Fruit fly (Drosophila melanogaster) whole organism, embryonic: ENCODE data around the gene term.
A peak's percentile ranks its signal among the peaks of the same experiment; 100 is the strongest.

Source experiments
- ATbp ChIP-seq: fragments of 200-800 bp; sonication (Bioruptor generic); optimal IDR thresholded peaks from 2 replicates; lab custom pipeline; 2017; ENCODE audit warnings: missing biosample characterization, mild to moderate bottlenecking, missing genetic modification characterization, missing genetic modification reagents
- CG10565 ChIP-seq: fragments of 200-800 bp; sonication (Bioruptor generic); optimal IDR thresholded peaks from 3 replicates; lab custom pipeline; 2016; ENCODE audit warnings: missing biosample characterization, mild to moderate bottlenecking, missing genetic modification characterization
- CG10654 ChIP-seq: fragments of 200-800 bp; sonication (Bioruptor generic); optimal IDR thresholded peaks from 2 replicates; lab custom pipeline; 2016; ENCODE audit warnings: missing biosample characterization, missing genetic modification characterization
- CG11504 ChIP-seq: fragments of 200-800 bp; sonication (Bioruptor generic); optimal IDR thresholded peaks from 3 replicates; lab custom pipeline; 2019; ENCODE audit warnings: missing biosample characterization, mild to moderate bottlenecking, missing genetic modification characterization, moderate library complexity
- CG12299 ChIP-seq: fragments of 200-800 bp; sonication (Bioruptor generic); optimal IDR thresholded peaks from 2 replicates; lab custom pipeline; 2018; ENCODE audit warnings: missing biosample characterization, mild to moderate bottlenecking, missing genetic modification characterization
- CG13424 ChIP-seq: fragments of 200-800 bp; sonication (Bioruptor generic); optimal IDR thresholded peaks from 2 replicates; lab custom pipeline; 2019; ENCODE audit warnings: missing biosample characterization, mild to moderate bottlenecking, missing genetic modification characterization, moderate library complexity
- CG15073 ChIP-seq: fragments of 200-800 bp; sonication (Bioruptor generic); optimal IDR thresholded peaks from 2 replicates; lab custom pipeline; 2016; ENCODE audit warnings: missing biosample characterization, missing genetic modification characterization
- CG16813 ChIP-seq: fragments of 200-800 bp; sonication (Bioruptor generic); IDR thresholded peaks from 3 replicates; pipeline ENCODE4 v1.3.6; 2022; ENCODE audit warnings: missing biosample characterization, missing genetic modification characterization; ENCODE audit not compliant: partially characterized antibody
- CG18011 ChIP-seq: fragments of 200-800 bp; sonication (Bioruptor generic); optimal IDR thresholded peaks from 2 replicates; lab custom pipeline; 2017; ENCODE audit warnings: missing biosample characterization, missing genetic modification characterization, mild to moderate bottlenecking, moderate library complexity, missing genotype
- CG1832 ChIP-seq: fragments of 200-800 bp; sonication (Bioruptor generic); optimal IDR thresholded peaks from 2 replicates; lab custom pipeline; 2017; ENCODE audit warnings: missing biosample characterization, mild to moderate bottlenecking, missing genetic modification characterization, inconsistent platforms
- CG2712 ChIP-seq: fragments of 200-800 bp; optimal IDR thresholded peaks from 3 replicates; lab custom pipeline; 2019; ENCODE audit warnings: missing biosample characterization, mild to moderate bottlenecking, missing genetic modification characterization, moderate library complexity
- CG31224 ChIP-seq: fragments of 200-800 bp; sonication (Bioruptor generic); IDR thresholded peaks from 2 replicates; pipeline ENCODE4 v1.3.6; 2022; ENCODE audit warnings: missing biosample characterization, missing genetic modification characterization
- CG43689 ChIP-seq: fragments of 200-800 bp; sonication (Bioruptor generic); IDR thresholded peaks from 2 replicates; pipeline ENCODE4 v1.3.6; 2022; ENCODE audit warnings: missing biosample characterization, missing genetic modification characterization
- CG6765 ChIP-seq: fragments of 200-800 bp; sonication (Bioruptor generic); optimal IDR thresholded peaks from 3 replicates; lab custom pipeline; 2017; ENCODE audit warnings: missing biosample characterization, mild to moderate bottlenecking, missing genetic modification characterization
- CG7556 ChIP-seq: fragments of 200-800 bp; sonication (Bioruptor generic); optimal IDR thresholded peaks from 2 replicates; lab custom pipeline; 2017; ENCODE audit warnings: missing biosample characterization, mild to moderate bottlenecking, missing genetic modification characterization
- CG7839 ChIP-seq: fragments of 200-800 bp; sonication (Bioruptor generic); optimal IDR thresholded peaks from 3 replicates; lab custom pipeline; 2018; ENCODE audit warnings: missing biosample characterization, mild to moderate bottlenecking, missing genetic modification characterization, moderate library complexity
- CG7987 ChIP-seq: fragments of 200-800 bp; sonication (Bioruptor generic); optimal IDR thresholded peaks from 2 replicates; lab custom pipeline; 2018; ENCODE audit warnings: missing biosample characterization, mild to moderate bottlenecking, missing genetic modification characterization, moderate library complexity
- CG9215 ChIP-seq: fragments of 200-800 bp; sonication (Bioruptor generic); IDR thresholded peaks from 2 replicates; pipeline ENCODE4 v1.3.6; 2022; ENCODE audit warnings: missing biosample characterization, missing genetic modification characterization
- D19A ChIP-seq: fragments of 200-800 bp; optimal IDR thresholded peaks from 3 replicates; lab custom pipeline; 2019; ENCODE audit warnings: missing biosample characterization, mild to moderate bottlenecking, missing genetic modification characterization, moderate library complexity
- Doc2 ChIP-seq: fragments of 200-800 bp; sonication (Bioruptor generic); IDR thresholded peaks from 2 replicates; pipeline ENCODE4 v1.3.6; 2022; ENCODE audit warnings: missing biosample characterization, missing genetic modification characterization
- GATAe ChIP-seq: fragments of 200-800 bp; sonication (Bioruptor generic); conservative IDR thresholded peaks from 2 replicates; pipeline ENCODE4 v1.3.6; 2022; ENCODE audit warnings: missing biosample characterization, missing genetic modification characterization
- Gsc ChIP-seq: fragments of 200-800 bp; sonication (Bioruptor generic); IDR thresholded peaks from 2 replicates; pipeline ENCODE4 v1.3.6; 2022; ENCODE audit warnings: missing biosample characterization, missing genetic modification characterization
- HmgZ ChIP-seq: fragments of 200-800 bp; sonication (Bioruptor generic); optimal IDR thresholded peaks from 2 replicates; lab custom pipeline; 2018; ENCODE audit warnings: missing biosample characterization, mild to moderate bottlenecking, missing genetic modification characterization
- Hr3 ChIP-seq: fragments of 200-800 bp; sonication (Bioruptor generic); optimal IDR thresholded peaks from 3 replicates; lab custom pipeline; 2016; ENCODE audit warnings: missing biosample characterization, missing genetic modification characterization
- Hsf ChIP-seq: fragments of 200-800 bp; sonication (Bioruptor generic); optimal IDR thresholded peaks from 3 replicates; lab custom pipeline; 2016; ENCODE audit warnings: missing biosample characterization, missing genetic modification characterization
- Jarid2 ChIP-seq: fragments of 200-800 bp; sonication (Bioruptor generic); optimal IDR thresholded peaks from 3 replicates; lab custom pipeline; 2017; ENCODE audit warnings: mild to moderate bottlenecking, missing biosample characterization, missing genetic modification reagents, missing genetic modification characterization
- MBD-R2 ChIP-seq: fragments of 200-800 bp; sonication (Bioruptor generic); IDR thresholded peaks from 2 replicates; pipeline ENCODE4 v1.3.6; 2022; ENCODE audit warnings: missing biosample characterization, missing genetic modification characterization
- MTF-1 ChIP-seq: fragments of 200-800 bp; sonication (Bioruptor generic); optimal IDR thresholded peaks from 2 replicates; lab custom pipeline; 2018; ENCODE audit warnings: missing biosample characterization, mild to moderate bottlenecking, missing genetic modification characterization, borderline replicate concordance
- Mes4 ChIP-seq: fragments of 200-800 bp; sonication (Bioruptor generic); optimal IDR thresholded peaks from 2 replicates; lab custom pipeline; 2016; ENCODE audit warnings: missing biosample characterization, missing genetic modification characterization
- NK7.1 ChIP-seq: fragments of 200-800 bp; sonication (Bioruptor generic); optimal IDR thresholded peaks from 3 replicates; lab custom pipeline; 2016; ENCODE audit warnings: missing biosample characterization, missing genetic modification characterization
- dmrt11E ChIP-seq: fragments of 200-800 bp; sonication (Bioruptor generic); optimal IDR thresholded peaks from 3 replicates; lab custom pipeline; 2018; ENCODE audit warnings: missing biosample characterization, mild to moderate bottlenecking, missing genetic modification characterization, moderate library complexity
- gem ChIP-seq: fragments of 200-800 bp; sonication (Bioruptor generic); optimal IDR thresholded peaks from 2 replicates; lab custom pipeline; 2019; ENCODE audit warnings: missing biosample characterization, mild to moderate bottlenecking, missing genetic modification characterization, moderate library complexity
- gfzf ChIP-seq: fragments of 200-800 bp; sonication (Bioruptor generic); optimal IDR thresholded peaks from 2 replicates; lab custom pipeline; 2016; ENCODE audit warnings: missing biosample characterization, mild to moderate bottlenecking, missing genetic modification characterization, moderate library complexity
- hkb ChIP-seq, 2 experiments: fragments of 200-800 bp in 1 of 2; fragments of >200 bp in 1 of 2; sonication (Bioruptor generic) in 1 of 2; IDR thresholded peaks in 1 of 2; optimal IDR thresholded peaks in 1 of 2; 2 replicates each; pipeline versions ENCODE4 v1.3.6 to Lab custom; 2017 to 2022; ENCODE audit warnings: missing biosample characterization in 1 of 2, missing genetic modification characterization in 1 of 2
- ind ChIP-seq: fragments of 200-800 bp; sonication (Bioruptor generic); optimal IDR thresholded peaks from 3 replicates; lab custom pipeline; 2016; ENCODE audit warnings: missing biosample characterization, missing genetic modification characterization
- jigr1 ChIP-seq: fragments of 200-800 bp; sonication (Bioruptor generic); IDR thresholded peaks from 3 replicates; pipeline ENCODE4 v1.3.6; 2022; ENCODE audit warnings: missing biosample characterization, missing genetic modification characterization
- klu ChIP-seq: fragments of 200-800 bp; sonication (Bioruptor generic); IDR thresholded peaks from 2 replicates; pipeline ENCODE4 v1.3.6; 2022; ENCODE audit warnings: missing biosample characterization, missing genetic modification characterization
- lola ChIP-seq, 3 experiments: fragments of >200 bp in 2 of 3; fragments of 200-800 bp in 1 of 3; sonication (Bioruptor generic) in 1 of 3; optimal IDR thresholded peaks; 2 replicates each; lab custom pipeline; 2017 to 2019; ENCODE audit warnings: missing biosample characterization in 3 of 3, missing genetic modification characterization in 3 of 3, mild to moderate bottlenecking in 1 of 3, moderate library complexity in 1 of 3
- maf-S ChIP-seq: fragments of 200-800 bp; sonication (Bioruptor generic); optimal IDR thresholded peaks from 2 replicates; lab custom pipeline; 2016; ENCODE audit warnings: missing biosample characterization, missing genetic modification characterization
- mld ChIP-seq: fragments of 200-800 bp; sonication (Bioruptor generic); IDR thresholded peaks from 3 replicates; pipeline ENCODE4 v1.3.6; 2022; ENCODE audit warnings: missing biosample characterization, missing genetic modification characterization; ENCODE audit not compliant: partially characterized antibody
- pb ChIP-seq: fragments of 200-800 bp; sonication (Bioruptor generic); optimal IDR thresholded peaks from 3 replicates; lab custom pipeline; 2016; ENCODE audit warnings: missing biosample characterization, missing genetic modification characterization
- pho ChIP-seq: fragments of 200-800 bp; sonication (Bioruptor generic); optimal IDR thresholded peaks from 2 replicates; lab custom pipeline; 2016; ENCODE audit warnings: missing biosample characterization, missing genetic modification characterization
- pnt ChIP-seq: fragments of 200-800 bp; sonication (Bioruptor generic); optimal IDR thresholded peaks from 3 replicates; lab custom pipeline; 2016; ENCODE audit warnings: missing biosample characterization, missing genetic modification characterization
- sim ChIP-seq: fragments of 200-800 bp; sonication (Bioruptor generic); IDR thresholded peaks from 2 replicates; pipeline ENCODE4 v1.3.6; 2022; ENCODE audit warnings: missing biosample characterization, missing genetic modification characterization
- so ChIP-seq: fragments of 200-800 bp; sonication (Bioruptor generic); IDR thresholded peaks from 3 replicates; pipeline ENCODE4 v1.3.6; 2022; ENCODE audit warnings: missing biosample characterization, missing genetic modification characterization
- tx ChIP-seq: fragments of 200-800 bp; sonication (Bioruptor generic); optimal IDR thresholded peaks from 2 replicates; lab custom pipeline; 2016; ENCODE audit warnings: missing biosample characterization, missing genetic modification characterization
- unpg ChIP-seq: fragments of 200-800 bp; sonication (Bioruptor generic); optimal IDR thresholded peaks from 3 replicates; lab custom pipeline; 2018; ENCODE audit warnings: missing biosample characterization, mild to moderate bottlenecking, missing genetic modification characterization, moderate library complexity
- vfl ChIP-seq: fragments of 200-800 bp; sonication (Bioruptor generic); optimal IDR thresholded peaks from 2 replicates; lab custom pipeline; 2016; ENCODE audit warnings: missing biosample characterization, missing genetic modification characterization

term gene

dm6 chr3L:18620988-18621734 is 27.6 kb upstream of the term start (continued):
- TF ChIP-seq unpg (GFP tag; lab: Kevin White, UChicago), result peak; percentile 34
- no peak for TF ChIP-seq CG18011
- peak in 1 of 3 experiments; percentile 35 for TF ChIP-seq lola (GFP tag; optimal IDR thresholded peaks at IDR 0.05; lab: Kevin White, UChicago)
- peak; percentile 58 for TF ChIP-seq CG2712 (tag; lab: Kevin White, UChicago)
- no peak for TF ChIP-seq Mes4
- peak; percentile 45 for TF ChIP-seq tx (GFP tag; lab: Kevin White, UChicago)
- TF ChIP-seq pho (GFP tag; lab: Kevin White, UChicago), result peak; percentile 54
- TF ChIP-seq CG7556 (GFP tag; lab: Kevin White, UChicago), result peak; percentile 36
- no peak for TF ChIP-seq mld
- peak; percentile 41 for TF ChIP-seq pb (GFP tag; lab: Kevin White, UChicago)
- TF ChIP-seq Jarid2 (GFP tag; lab: Kevin White, UChicago), result no peak
- peak; percentile 25 for TF ChIP-seq Hsf (GFP tag; lab: Kevin White, UChicago)
- TF ChIP-seq CG12299 (tag; lab: Kevin White, UChicago), result no peak
- peak; percentile 59 for TF ChIP-seq D19A (tag; lab: Kevin White, UChicago)
- TF ChIP-seq ind (GFP tag; lab: Kevin White, UChicago), result peak; percentile 24
- TF ChIP-seq Gsc (GFP tag; lab: Robert Waterston, UW), result no peak
- no peak for TF ChIP-seq CG9215
- peak; percentile 45 for TF ChIP-seq vfl
- no peak for TF ChIP-seq CG1832 (GFP tag; lab: Kevin White, UChicago)
- TF ChIP-seq CG31224 (GFP tag; lab: Robert Waterston, UW), result no peak
- peak; percentile 62 for TF ChIP-seq gem (tag; lab: Kevin White, UChicago)
- TF ChIP-seq GATAe, result 0 out of 2 replicates have a peak, but pooled peaks have one; percentile 32
- peak; percentile 43 for TF ChIP-seq HmgZ (tag; lab: Kevin White, UChicago)
- no peak for TF ChIP-seq klu (GFP tag; lab: Robert Waterston, UW)
- TF ChIP-seq CG10654 (GFP tag; lab: Kevin White, UChicago), result no peak
- peak; percentile 10 for TF ChIP-seq CG13424 (tag; lab: Kevin White, UChicago)
- TF ChIP-seq CG43689, result no peak
- no peak for TF ChIP-seq CG6765
- TF ChIP-seq MTF-1 (GFP tag; lab: Kevin White, UChicago), result no peak
- TF ChIP-seq CG7987, result no peak
- no peak for TF ChIP-seq hkb (optimal IDR thresholded peaks at IDR 0.05; lab: Kevin White, UChicago)
- TF ChIP-seq hkb (GFP tag; IDR thresholded peaks at IDR 0.05; lab: Robert Waterston, UW), result 0 out of 2 replicates have a peak, but pooled peaks have one; percentile 18
- peak; percentile 21 for TF ChIP-seq pnt (GFP tag; lab: Kevin White, UChicago)
- peak; percentile 46 for TF ChIP-seq CG11504 (tag; lab: Kevin White, UChicago)
- TF ChIP-seq MBD-R2 (GFP tag; lab: Robert Waterston, UW), result peak; percentile 30; the same call in 1 of the 2 replicates
- TF ChIP-seq CG7839 (tag; lab: Kevin White, UChicago), result peak; percentile 45
- peak; percentile 56 for TF ChIP-seq dmrt11E
- TF ChIP-seq CG10565 (GFP tag; lab: Kevin White, UChicago), result no peak
- no peak for TF ChIP-seq Doc2 (GFP tag; lab: Robert Waterston, UW)
- no peak for TF ChIP-seq sim
- TF ChIP-seq maf-S (GFP tag; lab: Kevin White, UChicago), result peak; percentile 48
- no peak for TF ChIP-seq CG15073 (GFP tag; lab: Kevin White, UChicago)
- TF ChIP-seq gfzf (GFP tag; lab: Kevin White, UChicago), result no peak
- peak; percentile 23 for TF ChIP-seq Hr3
- TF ChIP-seq so, result peak; percentile 43; the same call in 1 of the 3 replicates
- TF ChIP-seq NK7.1, result peak; percentile 35
- no peak for TF ChIP-seq jigr1 (GFP tag; lab: Robert Waterston, UW)
- TF ChIP-seq CG16813, result peak; percentile 72
- no peak for TF ChIP-seq ATbp (GFP tag; lab: Kevin White, UChicago)
